Fruit fly (Drosophila melanogaster): ENCODE results near the gene CG11398.
A peak's percentile ranks its signal among the peaks of the same experiment; 100 is the strongest.

CG11398 gene

dm6 chrX:1239832-1240231, 24.9 kb upstream of the CG11398 start, which contains the start of gene CG11403 (continued):
- no peak for TF ChIP-seq shn (GFP tag; optimal IDR thresholded peaks at IDR 0.05)
- TF ChIP-seq tap (tag; optimal IDR thresholded peaks at IDR 0.05), result no peak
- no peak for TF ChIP-seq Poxn (GFP tag; IDR thresholded peaks at IDR 0.05)
- no peak for TF ChIP-seq CG1792 (GFP tag; optimal IDR thresholded peaks at IDR 0.05)
- TF ChIP-seq CG18764 (GFP tag; optimal IDR thresholded peaks at IDR 0.05), result no peak
- TF ChIP-seq crp (GFP tag; optimal IDR thresholded peaks at IDR 0.05), result no peak
- TF ChIP-seq kah (GFP tag; optimal IDR thresholded peaks at IDR 0.05), result peak; percentile 87
- no peak for TF ChIP-seq CG1529 (GFP tag; optimal IDR thresholded peaks at IDR 0.05)
- TF ChIP-seq CG15601 (tag; optimal IDR thresholded peaks at IDR 0.05), result no peak
- TF ChIP-seq stwl (tag; optimal IDR thresholded peaks at IDR 0.05), result peak; percentile 45
- no peak for TF ChIP-seq disco-r (GFP tag; optimal IDR thresholded peaks at IDR 0.05)
- TF ChIP-seq E2f2 (GFP tag; IDR thresholded peaks at IDR 0.05), result peak; percentile 97
- no peak for TF ChIP-seq CG2678 (tag; optimal IDR thresholded peaks at IDR 0.05)
- TF ChIP-seq dati (GFP tag; IDR thresholded peaks at IDR 0.05), result no peak
- TF ChIP-seq Oaz (GFP tag; IDR thresholded peaks at IDR 0.05), result no peak
- peak; percentile 60 for TF ChIP-seq row (GFP tag; IDR thresholded peaks at IDR 0.05)
- TF ChIP-seq CG15514 (GFP tag; optimal IDR thresholded peaks at IDR 0.05), result peak; percentile 49
- TF ChIP-seq sens-2 (GFP tag; IDR thresholded peaks at IDR 0.05), result no peak
- TF ChIP-seq Ravus (GFP tag; IDR thresholded peaks at IDR 0.05), result no peak
- peak; percentile 93 for TF ChIP-seq Scr (GFP tag; IDR thresholded peaks at IDR 0.05; ENCODE audit: partially characterized antibody)
- TF ChIP-seq Hsf (GFP tag; optimal IDR thresholded peaks at IDR 0.05), result peak; percentile 32
- no peak for TF ChIP-seq Gug (GFP tag; IDR thresholded peaks at IDR 0.05)
- no peak for TF ChIP-seq ara (GFP tag; IDR thresholded peaks at IDR 0.05)
- no peak for TF ChIP-seq CG11093 (GFP tag; IDR thresholded peaks at IDR 0.05)
- no peak for TF ChIP-seq CG7745 (tag; optimal IDR thresholded peaks at IDR 0.05)
- no peak for TF ChIP-seq CG10431 (GFP tag; optimal IDR thresholded peaks at IDR 0.05)
- TF ChIP-seq hkb (optimal IDR thresholded peaks at IDR 0.05), result peak; percentile 74
- no peak for TF ChIP-seq hkb (GFP tag; IDR thresholded peaks at IDR 0.05)
- no peak for TF ChIP-seq yki (optimal IDR thresholded peaks at IDR 0.05)
- no peak for TF ChIP-seq da (GFP tag; optimal IDR thresholded peaks at IDR 0.05)
- no peak for TF ChIP-seq sim (GFP tag; IDR thresholded peaks at IDR 0.05)
- no peak for TF ChIP-seq ems (GFP tag; optimal IDR thresholded peaks at IDR 0.05)
- TF ChIP-seq onecut (GFP tag; IDR thresholded peaks at IDR 0.05), result no peak
- TF ChIP-seq CG8281 (tag; optimal IDR thresholded peaks at IDR 0.05), result no peak
- no peak for TF ChIP-seq bigmax (GFP tag; optimal IDR thresholded peaks at IDR 0.05)
- TF ChIP-seq gsb-n (tag; optimal IDR thresholded peaks at IDR 0.05), result no peak
- TF ChIP-seq NC2β (GFP tag; optimal IDR thresholded peaks at IDR 0.05), result peak; percentile 5
- peak; percentile 85 for TF ChIP-seq scrt (GFP tag; optimal IDR thresholded peaks at IDR 0.05)
- TF ChIP-seq fd96Cb (tag; optimal IDR thresholded peaks at IDR 0.05), result no peak
- TF ChIP-seq kni (GFP tag; optimal IDR thresholded peaks at IDR 0.05), result no peak
- TF ChIP-seq CG4730 (GFP tag; IDR thresholded peaks at IDR 0.05), result no peak
- no peak for TF ChIP-seq pfk (GFP tag; optimal IDR thresholded peaks at IDR 0.05)
- TF ChIP-seq Bdp1 (GFP tag; optimal IDR thresholded peaks at IDR 0.05), result no peak
- TF ChIP-seq CG8388 (GFP tag; optimal IDR thresholded peaks at IDR 0.05), result no peak
- TF ChIP-seq CG11504 (tag; optimal IDR thresholded peaks at IDR 0.05), result peak; percentile 27
- TF ChIP-seq CG15011 (GFP tag; optimal IDR thresholded peaks at IDR 0.05), result no peak
- no peak for TF ChIP-seq tx (GFP tag; optimal IDR thresholded peaks at IDR 0.05)
- no peak for TF ChIP-seq peb (GFP tag; IDR thresholded peaks at IDR 0.05)
- no peak for TF ChIP-seq CG6854 (GFP tag; optimal IDR thresholded peaks at IDR 0.05)
- TF ChIP-seq stc (GFP tag; IDR thresholded peaks at IDR 0.05), result no peak
- TF ChIP-seq Ets97D (GFP tag; optimal IDR thresholded peaks at IDR 0.05), result peak; percentile 58
- no peak for TF ChIP-seq Doc2 (GFP tag; IDR thresholded peaks at IDR 0.05)
- no peak for TF ChIP-seq Hr39 (optimal IDR thresholded peaks at IDR 0.05)
- peak; percentile 49 for TF ChIP-seq CG7928 (GFP tag; optimal IDR thresholded peaks at IDR 0.05)

Measured in whole organism, embryonic.